Worm (Caenorhabditis elegans): ENCODE results near the gene ehs-1.

ce11 chrII:5839227-5839626 lies 18.7 kb downstream of the ehs-1 start, which contains the start of gene ZK1248.19:
- TF ChIP-seq nhr-77 (tag; optimal IDR thresholded peaks at IDR 0.05): no peak
- TF ChIP-seq aly-2 (tag; optimal IDR thresholded peaks at IDR 0.05): no peak
- TF ChIP-seq snpc-4 (tag; optimal IDR thresholded peaks at IDR 0.05): no peak
- TF ChIP-seq ztf-11 (tag; optimal IDR thresholded peaks at IDR 0.05): no peak
- TF ChIP-seq elt-1 (tag; optimal IDR thresholded peaks at IDR 0.05): no peak
- TF ChIP-seq lin-11 (tag; optimal IDR thresholded peaks at IDR 0.05): no peak
- TF ChIP-seq nhr-23 (tag; optimal IDR thresholded peaks at IDR 0.05): no peak
- TF ChIP-seq ztf-4 (tag; optimal IDR thresholded peaks at IDR 0.05): no peak
- no peak for TF ChIP-seq nhr-12 (tag; optimal IDR thresholded peaks at IDR 0.05)
- TF ChIP-seq ama-1 (optimal IDR thresholded peaks at IDR 0.05): no peak
- TF ChIP-seq nhr-237 (tag; optimal IDR thresholded peaks at IDR 0.05): no peak
- TF ChIP-seq lin-13 (GFP tag; optimal IDR thresholded peaks at IDR 0.05): no peak
- TF ChIP-seq zag-1 (tag; optimal IDR thresholded peaks at IDR 0.05): no peak
- TF ChIP-seq nhr-25 (tag; optimal IDR thresholded peaks at IDR 0.05): no peak

Measured in whole organism, L2 larva.